Fruit fly (Drosophila melanogaster) whole organism, embryonic: Measurements from ENCODE around the gene Cys.
A peak's percentile ranks its signal among the peaks of the same experiment; 100 is the strongest.

ENCODE experiments used
- Ada2b ChIP-seq: fragments of 200-800 bp; sonication (Bioruptor generic); IDR thresholded peaks from 2 replicates; pipeline ENCODE4 v1.3.6; 2022; ENCODE audit warnings: missing biosample characterization, missing genetic modification characterization
- Antp ChIP-seq: fragments of 200-800 bp; sonication (Bioruptor generic); optimal IDR thresholded peaks from 3 replicates; lab custom pipeline; 2016; ENCODE audit warnings: missing biosample characterization, missing genetic modification characterization
- Atf-2 ChIP-seq: fragments of 200-800 bp; sonication (Bioruptor generic); optimal IDR thresholded peaks from 2 replicates; lab custom pipeline; 2016; ENCODE audit warnings: missing biosample characterization, missing genetic modification characterization
- CG11093 ChIP-seq: fragments of 200-800 bp; sonication (Bioruptor generic); IDR thresholded peaks from 3 replicates; pipeline ENCODE4 v1.3.6; 2022; ENCODE audit warnings: missing biosample characterization, missing genetic modification characterization
- CG11247 ChIP-seq: fragments of 200-800 bp; sonication (Bioruptor generic); IDR thresholded peaks from 2 replicates; pipeline ENCODE4 v1.3.6; 2022; ENCODE audit warnings: missing biosample characterization, missing genetic modification characterization
- CG11560 ChIP-seq: fragments of 200-800 bp; sonication (Bioruptor generic); IDR thresholded peaks from 3 replicates; pipeline ENCODE4 v1.3.6; 2022; ENCODE audit warnings: missing biosample characterization, missing genetic modification characterization
- CG11723 ChIP-seq: fragments of 200-800 bp; sonication (Bioruptor generic); optimal IDR thresholded peaks from 2 replicates; lab custom pipeline; 2017; ENCODE audit warnings: missing biosample characterization, mild to moderate bottlenecking, missing genetic modification characterization
- CG12942 ChIP-seq: fragments of 200-800 bp; sonication (Bioruptor generic); optimal IDR thresholded peaks from 3 replicates; lab custom pipeline; 2016; ENCODE audit warnings: missing biosample characterization, missing genetic modification characterization
- CG17568 ChIP-seq: fragments of 200-800 bp; sonication (Bioruptor generic); optimal IDR thresholded peaks from 2 replicates; lab custom pipeline; 2018; ENCODE audit warnings: missing biosample characterization, mild to moderate bottlenecking, missing genetic modification characterization, moderate library complexity
- CG2712 ChIP-seq: fragments of 200-800 bp; optimal IDR thresholded peaks from 3 replicates; lab custom pipeline; 2019; ENCODE audit warnings: missing biosample characterization, mild to moderate bottlenecking, missing genetic modification characterization, moderate library complexity
- CG31441 ChIP-seq: fragments of 200-800 bp; sonication (Bioruptor generic); IDR thresholded peaks from 2 replicates; pipeline ENCODE4 v1.3.6; 2022; ENCODE audit warnings: missing biosample characterization, missing genetic modification characterization
- CG33213 ChIP-seq: fragments of 200-800 bp; sonication (Bioruptor generic); optimal IDR thresholded peaks from 3 replicates; lab custom pipeline; 2016; ENCODE audit warnings: missing biosample characterization, missing genetic modification characterization
- CG4328 ChIP-seq: fragments of 200-800 bp; sonication (Bioruptor generic); optimal IDR thresholded peaks from 3 replicates; lab custom pipeline; 2017; ENCODE audit warnings: missing biosample characterization, missing genetic modification reagents, missing genetic modification characterization
- CG5180 ChIP-seq: fragments of 200-800 bp; sonication (Bioruptor generic); optimal IDR thresholded peaks from 3 replicates; lab custom pipeline; 2017; ENCODE audit warnings: missing biosample characterization, missing genetic modification characterization, mild to moderate bottlenecking, moderate library complexity, missing genetic modification reagents
- CG6654 ChIP-seq: fragments of 200-800 bp; sonication (Bioruptor generic); optimal IDR thresholded peaks from 2 replicates; lab custom pipeline; 2017; ENCODE audit warnings: missing biosample characterization, mild to moderate bottlenecking, missing genetic modification characterization
- CoRest ChIP-seq: fragments of 200-800 bp; sonication (Bioruptor generic); optimal IDR thresholded peaks from 3 replicates; lab custom pipeline; 2018; ENCODE audit warnings: missing biosample characterization, mild to moderate bottlenecking, missing genetic modification characterization, moderate library complexity
- D19B ChIP-seq: fragments of 200-800 bp; sonication (Bioruptor generic); optimal IDR thresholded peaks from 2 replicates; lab custom pipeline; 2017; ENCODE audit warnings: missing biosample characterization, mild to moderate bottlenecking, missing genetic modification characterization
- Dek ChIP-seq: fragments of 200-800 bp; sonication (Bioruptor generic); optimal IDR thresholded peaks from 3 replicates; lab custom pipeline; 2019; ENCODE audit warnings: missing biosample characterization, mild to moderate bottlenecking, missing genetic modification characterization, moderate library complexity
- E2f1 ChIP-seq: fragments of 200-800 bp; sonication (Bioruptor generic); IDR thresholded peaks from 2 replicates; pipeline ENCODE4 v1.3.6; 2022; ENCODE audit warnings: missing biosample characterization, missing genetic modification characterization
- HLH3B ChIP-seq: fragments of 200-800 bp; sonication (Bioruptor generic); IDR thresholded peaks from 2 replicates; pipeline ENCODE4 v1.3.6; 2022; ENCODE audit warnings: missing biosample characterization, missing genetic modification characterization
- Hmr ChIP-seq: fragments of 200-800 bp; sonication (Bioruptor generic); optimal IDR thresholded peaks from 3 replicates; lab custom pipeline; 2017; ENCODE audit warnings: mild to moderate bottlenecking, missing biosample characterization, missing genetic modification reagents, missing genetic modification characterization
- MBD-R2 ChIP-seq: fragments of 200-800 bp; sonication (Bioruptor generic); IDR thresholded peaks from 2 replicates; pipeline ENCODE4 v1.3.6; 2022; ENCODE audit warnings: missing biosample characterization, missing genetic modification characterization
- Med ChIP-seq: fragments of 200-800 bp; sonication (Bioruptor generic); peaks from one replicate; lab custom pipeline; 2016; ENCODE audit warnings: missing biosample characterization, missing genetic modification characterization, mild to moderate bottlenecking, inconsistent platforms, moderate library complexity
- Oaz ChIP-seq: fragments of 200-800 bp; sonication (Bioruptor generic); IDR thresholded peaks from 2 replicates; pipeline ENCODE4 v1.3.6; 2022; ENCODE audit warnings: missing biosample characterization, missing genetic modification characterization
- Opbp ChIP-seq: fragments of 200-800 bp; sonication (Bioruptor generic); IDR thresholded peaks from 3 replicates; pipeline ENCODE4 v1.3.6; 2022; ENCODE audit warnings: missing biosample characterization, missing genetic modification characterization; ENCODE audit not compliant: partially characterized antibody
- Side ChIP-seq: fragments of 200-800 bp; sonication (Bioruptor generic); optimal IDR thresholded peaks from 2 replicates; lab custom pipeline; 2016; ENCODE audit warnings: missing biosample characterization, missing genetic modification characterization
- Sin3A ChIP-seq: fragments of >200 bp; optimal IDR thresholded peaks from 2 replicates; lab custom pipeline; 2018
- Sox100B ChIP-seq: fragments of 200-800 bp; sonication (Bioruptor generic); optimal IDR thresholded peaks from 3 replicates; lab custom pipeline; 2018; ENCODE audit warnings: missing biosample characterization, mild to moderate bottlenecking, missing genetic modification characterization
- Xbp1 ChIP-seq: fragments of 200-800 bp; sonication (Bioruptor generic); optimal IDR thresholded peaks from 3 replicates; lab custom pipeline; 2016; ENCODE audit warnings: missing biosample characterization, mild to moderate bottlenecking, missing genetic modification characterization
- ato ChIP-seq: fragments of 200-800 bp; sonication (Bioruptor generic); IDR thresholded peaks from 2 replicates; pipeline ENCODE4 v1.3.6; 2022; ENCODE audit warnings: missing biosample characterization, missing genetic modification characterization; ENCODE audit not compliant: partially characterized antibody
- bowl ChIP-seq: fragments of 200-800 bp; sonication (Bioruptor generic); IDR thresholded peaks from 2 replicates; pipeline ENCODE4 v1.3.6; 2022; ENCODE audit warnings: missing biosample characterization, missing genetic modification characterization
- br ChIP-seq: fragments of >200 bp; optimal IDR thresholded peaks from 2 replicates; lab custom pipeline; 2017
- chif ChIP-seq, 2 experiments: fragments of 200-800 bp; sonication (Bioruptor generic); optimal IDR thresholded peaks; 3 replicates each; lab custom pipeline; 2016; ENCODE audit warnings: missing biosample characterization in 2 of 2, missing genetic modification characterization in 2 of 2
- chm ChIP-seq: fragments of 200-800 bp; sonication (Bioruptor generic); IDR thresholded peaks from 2 replicates; pipeline ENCODE4 v1.3.6; 2022; ENCODE audit warnings: missing biosample characterization, missing genetic modification characterization
- cwo ChIP-seq: fragments of 200-800 bp; sonication (Bioruptor generic); optimal IDR thresholded peaks from 3 replicates; lab custom pipeline; 2017; ENCODE audit warnings: missing biosample characterization, missing genetic modification characterization, mild to moderate bottlenecking, moderate library complexity, missing genetic modification reagents
- dmrt11E ChIP-seq: fragments of 200-800 bp; sonication (Bioruptor generic); optimal IDR thresholded peaks from 3 replicates; lab custom pipeline; 2018; ENCODE audit warnings: missing biosample characterization, mild to moderate bottlenecking, missing genetic modification characterization, moderate library complexity
- eve ChIP-seq, 2 experiments: fragments of >200 bp; optimal IDR thresholded peaks; 2 replicates each; lab custom pipeline; 2017; ENCODE audit warnings: missing biosample characterization in 2 of 2, missing genetic modification characterization in 2 of 2
- fd96Cb ChIP-seq: fragments of 200-800 bp; sonication (Bioruptor generic); optimal IDR thresholded peaks from 2 replicates; lab custom pipeline; 2018; ENCODE audit warnings: missing biosample characterization, mild to moderate bottlenecking, missing genetic modification characterization, moderate library complexity
- gsb-n ChIP-seq: fragments of 200-800 bp; sonication (Bioruptor generic); optimal IDR thresholded peaks from 3 replicates; lab custom pipeline; 2018; ENCODE audit warnings: missing biosample characterization, mild to moderate bottlenecking, missing genetic modification characterization
- hbn ChIP-seq: fragments of 200-800 bp; sonication (Bioruptor generic); IDR thresholded peaks from 2 replicates; pipeline ENCODE4 v1.3.6; 2022; ENCODE audit warnings: missing biosample characterization, missing genetic modification characterization; ENCODE audit not compliant: partially characterized antibody
- hkb ChIP-seq, 2 experiments: fragments of 200-800 bp in 1 of 2; fragments of >200 bp in 1 of 2; sonication (Bioruptor generic) in 1 of 2; IDR thresholded peaks in 1 of 2; optimal IDR thresholded peaks in 1 of 2; 2 replicates each; pipeline versions ENCODE4 v1.3.6 to Lab custom; 2017 to 2022; ENCODE audit warnings: missing biosample characterization in 1 of 2, missing genetic modification characterization in 1 of 2
- kay ChIP-seq: fragments of 200-800 bp; sonication (Bioruptor generic); optimal IDR thresholded peaks from 2 replicates; lab custom pipeline; 2016; ENCODE audit warnings: missing biosample characterization, missing genetic modification characterization
- klu ChIP-seq: fragments of 200-800 bp; sonication (Bioruptor generic); IDR thresholded peaks from 2 replicates; pipeline ENCODE4 v1.3.6; 2022; ENCODE audit warnings: missing biosample characterization, missing genetic modification characterization
- mam ChIP-seq: fragments of 200-800 bp; sonication (Bioruptor generic); optimal IDR thresholded peaks from 3 replicates; lab custom pipeline; 2016; ENCODE audit warnings: missing biosample characterization, missing genetic modification characterization
- pzg ChIP-seq: fragments of 200-800 bp; sonication (Bioruptor generic); optimal IDR thresholded peaks from 3 replicates; lab custom pipeline; 2018; ENCODE audit warnings: missing biosample characterization, mild to moderate bottlenecking, missing genetic modification characterization, moderate library complexity
- sens-2 ChIP-seq: fragments of 200-800 bp; sonication (Bioruptor generic); IDR thresholded peaks from 2 replicates; pipeline ENCODE4 v1.3.6; 2022; ENCODE audit warnings: missing biosample characterization, missing genetic modification characterization
- sna ChIP-seq: fragments of 200-800 bp; sonication (Bioruptor generic); IDR thresholded peaks from 2 replicates; pipeline ENCODE4 v1.3.6; 2022; ENCODE audit warnings: missing biosample characterization, missing genetic modification characterization; ENCODE audit not compliant: partially characterized antibody
- sug ChIP-seq: fragments of 200-800 bp; optimal IDR thresholded peaks from 2 replicates; lab custom pipeline; 2019; ENCODE audit warnings: missing biosample characterization, mild to moderate bottlenecking, missing genetic modification characterization, moderate library complexity
- tap ChIP-seq: fragments of 200-800 bp; optimal IDR thresholded peaks from 3 replicates; lab custom pipeline; 2019; ENCODE audit warnings: missing biosample characterization, mild to moderate bottlenecking, missing genetic modification characterization, moderate library complexity
- tio ChIP-seq: fragments of 200-800 bp; sonication (Bioruptor generic); optimal IDR thresholded peaks from 2 replicates; lab custom pipeline; 2017; ENCODE audit warnings: missing biosample characterization, missing genetic modification characterization, inconsistent platforms
- trem ChIP-seq: fragments of 200-800 bp; optimal IDR thresholded peaks from 3 replicates; lab custom pipeline; 2019; ENCODE audit warnings: missing biosample characterization, mild to moderate bottlenecking, missing genetic modification characterization, moderate library complexity

Cys gene

DNA sequence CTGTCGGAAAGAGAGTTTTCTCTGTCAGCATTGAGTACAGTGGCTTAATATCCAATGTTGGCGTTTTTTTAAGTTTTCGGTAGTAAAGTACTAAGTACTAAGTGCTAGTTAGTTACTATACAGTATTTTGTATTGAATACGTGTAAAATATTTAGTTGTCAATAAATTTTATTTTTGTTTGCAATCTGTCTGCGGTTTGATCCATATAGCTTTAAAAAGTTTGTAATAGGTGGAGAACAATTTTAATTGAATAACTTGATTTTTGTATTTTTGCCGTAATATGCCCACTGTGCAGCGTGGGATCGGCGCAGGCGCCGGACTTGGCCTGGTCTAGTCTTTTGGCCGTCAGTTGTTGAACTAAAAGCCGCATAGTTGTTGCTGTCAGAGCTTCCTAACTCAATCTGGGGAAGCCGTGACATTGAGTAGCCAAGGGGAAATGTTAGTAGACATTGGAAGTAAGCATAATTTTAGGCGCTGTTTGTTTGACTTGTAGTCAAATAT lies 11.0 kb downstream of the Cys start (continued):
- no peak for TF ChIP-seq Sin3A (lab: Kevin White, UChicago)
- peak; percentile 93 for TF ChIP-seq Dek (tag; lab: Kevin White, UChicago)
- TF ChIP-seq CG11247 (GFP tag; lab: Robert Waterston, UW): peak; percentile 80
- TF ChIP-seq gsb-n: peak; percentile 84
- peak; percentile 73 for TF ChIP-seq trem (tag; lab: Kevin White, UChicago)
- TF ChIP-seq sug: peak; percentile 87
- peak; percentile 88 for TF ChIP-seq CG11723 (GFP tag; lab: Kevin White, UChicago)
- no peak for TF ChIP-seq pzg
- TF ChIP-seq Antp (GFP tag; lab: Kevin White, UChicago): peak; percentile 87
- peak; percentile 95 for TF ChIP-seq Hmr (GFP tag; lab: Kevin White, UChicago)
- TF ChIP-seq hkb (optimal IDR thresholded peaks at IDR 0.05; lab: Kevin White, UChicago): no peak
- peak; percentile 93 for TF ChIP-seq hkb (GFP tag; IDR thresholded peaks at IDR 0.05; lab: Robert Waterston, UW)
- TF ChIP-seq chif (GFP tag; optimal IDR thresholded peaks at IDR 0.05; lab: Kevin White, UChicago): peak; percentile 86 to 87
- TF ChIP-seq CG12942 (GFP tag; lab: Kevin White, UChicago): peak; percentile 86
- TF ChIP-seq Med (GFP tag; lab: Kevin White, UChicago): peak; percentile 98
- no peak for TF ChIP-seq chm (GFP tag; lab: Robert Waterston, UW)
- TF ChIP-seq MBD-R2 (GFP tag; lab: Robert Waterston, UW): peak; percentile 62
- peak; percentile 84 for TF ChIP-seq kay (GFP tag; lab: Kevin White, UChicago)
- peak; percentile 74 for TF ChIP-seq CG11560 (tag; lab: Robert Waterston, UW)
- TF ChIP-seq CoRest (tag; lab: Kevin White, UChicago): peak; percentile 94
- peak; percentile 93 for TF ChIP-seq mam (GFP tag; lab: Kevin White, UChicago)
- TF ChIP-seq CG11093: peak; percentile 71
- TF ChIP-seq CG5180 (GFP tag; lab: Kevin White, UChicago): peak; percentile 85
- TF ChIP-seq CG33213: peak; percentile 78
- peak; percentile 92 for TF ChIP-seq fd96Cb (tag; lab: Kevin White, UChicago)
- TF ChIP-seq CG17568 (GFP tag; lab: Kevin White, UChicago): peak; percentile 84
- no peak for TF ChIP-seq hbn (GFP tag; lab: Robert Waterston, UW)
- TF ChIP-seq CG2712 (tag; lab: Kevin White, UChicago): peak; percentile 92
- TF ChIP-seq CG31441: peak; percentile 96
- TF ChIP-seq D19B: peak; percentile 87
- TF ChIP-seq sens-2 (GFP tag; lab: Robert Waterston, UW): peak; percentile 60
- TF ChIP-seq br (lab: Kevin White, UChicago): no peak
- TF ChIP-seq klu (GFP tag; lab: Robert Waterston, UW): peak; percentile 81
- peak; percentile 88 for TF ChIP-seq Atf-2 (GFP tag; lab: Kevin White, UChicago)
- peak; percentile 89 for TF ChIP-seq Side
- no peak for TF ChIP-seq Opbp (GFP tag; lab: Robert Waterston, UW)
- peak in 1 of 2 experiments; percentile 97 for TF ChIP-seq eve (GFP tag; optimal IDR thresholded peaks at IDR 0.05; lab: Kevin White, UChicago)
- peak; percentile 90 for TF ChIP-seq tio (GFP tag; lab: Kevin White, UChicago)
- peak; percentile 97 for TF ChIP-seq Sox100B (GFP tag; lab: Kevin White, UChicago)
- peak; percentile 88 for TF ChIP-seq Ada2b
- peak; percentile 90 for TF ChIP-seq CG4328
- TF ChIP-seq bowl (GFP tag; lab: Robert Waterston, UW): peak; percentile 79
- peak; percentile 2 for TF ChIP-seq cwo
- no peak for TF ChIP-seq dmrt11E
- TF ChIP-seq CG6654 (GFP tag; lab: Kevin White, UChicago): peak; percentile 76
- TF ChIP-seq Xbp1: peak; percentile 90
- peak; percentile 86 for TF ChIP-seq tap (tag; lab: Kevin White, UChicago)
- peak; percentile 78 for TF ChIP-seq E2f1 (GFP tag; lab: Robert Waterston, UW)
- TF ChIP-seq ato (GFP tag; lab: Robert Waterston, UW): no peak
- TF ChIP-seq Oaz (GFP tag; lab: Robert Waterston, UW): peak; percentile 84
- TF ChIP-seq sna (GFP tag; lab: Robert Waterston, UW): no peak
- TF ChIP-seq HLH3B (GFP tag; lab: Robert Waterston, UW): peak; percentile 91
